Fruit fly (Drosophila melanogaster) S2 (cell line): ENCODE results near the gene Tie.

Source experiments
- CG8478 ChIP-seq: fragments of >200 bp; optimal IDR thresholded peaks from 2 replicates; lab custom pipeline; 2018
- CTCF ChIP-seq, 2 experiments: fragments of >200 bp; optimal IDR thresholded peaks; 2 replicates each; lab custom pipeline; 2018

dm6 chr3L:4545731-4546130 is 13.8 kb upstream of the Tie start:
- no peak for TF ChIP-seq CG8478 (lab: Kevin White, UChicago)
- TF ChIP-seq CTCF (optimal IDR thresholded peaks at IDR 0.05; lab: Kevin White, UChicago), result no peak
